Worm (Caenorhabditis elegans) whole organism, midembryonic: Measurements from ENCODE around the gene ess-2.

Source experiments
- cog-1 ChIP-seq: sonication (generic microtip); optimal IDR thresholded peaks from 2 replicates; lab custom pipeline; 2016; ENCODE audit warnings: missing genetic modification characterization, missing compliant biosample characterization
- med-1 ChIP-seq: sonication (generic microtip); optimal IDR thresholded peaks from 2 replicates; lab custom pipeline; 2017; ENCODE audit warnings: missing genetic modification characterization, mild to moderate bottlenecking, missing compliant biosample characterization, antibody characterized with exemption, missing genetic modification reagents; ENCODE audit not compliant: insufficient read depth
- ref-1 ChIP-seq: fragments of 200-800 bp; sonication (Bioruptor generic); conservative IDR thresholded peaks from 2 replicates; pipeline ENCODE4 v1.3.6; 2022; ENCODE audit warnings: missing genetic modification reagents, missing genetic modification characterization, missing compliant biosample characterization
- ztf-29 ChIP-seq: fragments of 200-800 bp; sonication (Bioruptor generic); IDR thresholded peaks from 2 replicates; pipeline ENCODE4 v1.3.6; 2022; ENCODE audit warnings: missing genetic modification reagents, missing genetic modification characterization, missing compliant biosample characterization

DNA sequence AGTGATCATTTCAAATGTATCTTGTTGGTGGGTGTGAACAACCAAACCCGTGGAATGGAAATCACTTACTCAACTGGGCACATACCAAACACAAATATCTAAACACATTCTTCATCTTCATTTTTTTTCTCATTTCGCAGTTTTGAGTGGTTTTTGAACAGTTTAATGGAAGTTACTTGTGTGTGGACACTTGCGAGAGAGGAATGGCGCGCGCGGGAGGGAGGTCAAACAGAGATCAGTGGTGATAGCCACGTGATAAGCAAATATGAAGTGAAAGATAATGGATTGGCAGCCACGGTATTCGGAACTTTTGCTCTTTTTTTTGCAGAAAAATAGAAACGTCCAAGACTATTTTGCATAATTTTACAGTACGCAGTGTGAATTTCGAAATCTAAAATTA is 30.4 kb upstream of the ess-2 start:
- TF ChIP-seq cog-1 (tag; lab: Kevin White, UChicago) (no peak), ztf-29 (GFP tag; lab: Robert Waterston, UW) (no peak), med-1 (GFP tag; lab: Kevin White, UChicago) (no peak), ref-1 (GFP tag; lab: Robert Waterston, UW) (no peak)
